Worm (Caenorhabditis elegans): Measurements from ENCODE around the gene srx-88.

DNA sequence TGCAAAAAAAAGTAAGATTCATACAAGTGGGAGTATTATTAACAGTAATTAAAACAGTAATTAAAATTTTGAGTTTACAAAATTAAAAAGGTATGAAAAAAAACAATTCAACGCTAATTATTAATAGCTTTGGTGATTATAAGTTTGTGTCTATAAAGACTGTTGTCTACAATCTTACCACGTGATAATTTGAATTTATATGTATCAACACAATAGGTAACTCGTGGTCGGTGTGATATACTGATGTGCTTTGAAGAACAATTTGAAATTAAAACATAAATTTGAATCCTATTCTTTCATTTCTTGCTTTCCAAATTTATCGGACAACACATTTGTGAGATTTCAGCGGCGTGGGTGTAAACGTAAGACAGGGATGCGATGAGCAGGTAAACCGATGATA is 44.5 kb downstream of the srx-88 start:
- TF ChIP-seq rec-8 (tag; optimal IDR thresholded peaks at IDR 0.05): no peak
- no peak for TF ChIP-seq F52B5.7 (tag; optimal IDR thresholded peaks at IDR 0.05)
- TF ChIP-seq zim-3 (tag; optimal IDR thresholded peaks at IDR 0.05): no peak
- no peak for TF ChIP-seq Y56A3A.18 (GFP tag; IDR thresholded peaks at IDR 0.05)
- no peak for TF ChIP-seq ama-1 (optimal IDR thresholded peaks at IDR 0.05)
- TF ChIP-seq ama-1 (GFP tag; optimal IDR thresholded peaks at IDR 0.05): no peak
- TF ChIP-seq pha-4 (tag; optimal IDR thresholded peaks at IDR 0.05): no peak

All from whole organism, young adult.